Worm (Caenorhabditis elegans) whole organism, L4/young adult: ENCODE data around the gene K08A2.2.

Source experiments
- W03F9.2 ChIP-seq: fragments of 150-350 bp; optimal IDR thresholded peaks from 2 replicates; lab custom pipeline; 2014; ENCODE audit warnings: missing biosample characterization, missing genetic modification characterization
- dao-5 ChIP-seq: sonication (generic microtip); optimal IDR thresholded peaks from 2 replicates; lab custom pipeline; 2016; ENCODE audit warnings: missing genotype, missing genetic modification characterization, moderate library complexity, missing compliant biosample characterization

DNA sequence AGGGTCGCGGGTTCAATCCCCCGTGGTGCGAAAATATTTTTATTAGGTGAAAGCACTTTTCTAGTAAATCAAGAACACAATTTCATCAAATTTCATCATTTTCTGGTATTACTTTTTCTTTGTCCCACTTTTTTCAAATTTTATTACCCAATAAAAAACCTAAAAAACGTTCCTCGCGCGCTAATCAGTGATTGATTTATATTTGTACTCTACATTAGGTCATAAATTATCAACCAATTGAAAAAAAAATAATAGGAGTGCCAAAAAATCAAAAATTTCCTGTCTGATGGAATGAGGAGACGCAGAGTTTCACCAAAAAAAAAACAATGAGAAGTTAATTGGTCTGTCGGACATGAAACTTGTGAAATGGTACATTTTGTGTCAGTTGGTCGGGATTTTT, 33.2 kb downstream of the K08A2.2 start:
- no peak for TF ChIP-seq dao-5 (tag; lab: Kevin White, UChicago)
- TF ChIP-seq W03F9.2 (tag; lab: Kevin White, UChicago): no peak
